Worm (Caenorhabditis elegans) whole organism, L1 larva: ENCODE measurements around the gene F17H10.4.
A peak's percentile ranks its signal among the peaks of the same experiment; 100 is the strongest.

Source experiments
- C04F5.9 ChIP-seq: sonication (generic microtip); optimal IDR thresholded peaks from 2 replicates; lab custom pipeline; 2016; ENCODE audit warnings: missing genetic modification characterization, missing compliant biosample characterization
- C34B4.2 ChIP-seq: sonication (generic microtip); optimal IDR thresholded peaks from 2 replicates; lab custom pipeline; 2017; ENCODE audit warnings: mild to moderate bottlenecking, missing genetic modification characterization, missing compliant biosample characterization
- F16B12.6 ChIP-seq: fragments of 150-350 bp; optimal IDR thresholded peaks from 2 replicates; lab custom pipeline; 2014; ENCODE audit warnings: missing biosample characterization, missing genetic modification characterization
- Y116A8C.19 ChIP-seq: sonication (generic microtip); optimal IDR thresholded peaks from 2 replicates; lab custom pipeline; 2016; ENCODE audit warnings: missing compliant biosample characterization, missing genetic modification characterization, borderline replicate concordance
- alr-1 ChIP-seq: fragments of 200-800 bp; sonication (Bioruptor generic); optimal IDR thresholded peaks from 2 replicates; lab custom pipeline; 2018; ENCODE audit warnings: borderline replicate concordance, mild to moderate bottlenecking, missing genetic modification characterization, missing compliant biosample characterization
- blmp-1 ChIP-seq: fragments of 150-350 bp; optimal IDR thresholded peaks from 2 replicates; lab custom pipeline; 2014; ENCODE audit warnings: missing biosample characterization, missing genetic modification characterization
- ceh-8 ChIP-seq: fragments of 200-800 bp; sonication (Bioruptor generic); optimal IDR thresholded peaks from 2 replicates; lab custom pipeline; 2018; ENCODE audit warnings: mild to moderate bottlenecking, missing genetic modification characterization, moderate library complexity, missing compliant biosample characterization
- ceh-88 ChIP-seq: fragments of 200-800 bp; sonication (Bioruptor generic); IDR thresholded peaks from 2 replicates; pipeline ENCODE4 v1.3.6; 2022; ENCODE audit warnings: missing genetic modification characterization, missing compliant biosample characterization
- ceh-90 ChIP-seq: sonication (generic microtip); optimal IDR thresholded peaks from 2 replicates; lab custom pipeline; 2016; ENCODE audit warnings: missing genetic modification characterization, missing compliant biosample characterization
- dpl-1 ChIP-seq, 3 experiments: fragments of 150-350 bp in 2 of 3; sonication (generic microtip) in 1 of 3; optimal IDR thresholded peaks; 2 replicates each; lab custom pipeline; 2014 to 2017; ENCODE audit warnings: missing biosample characterization in 3 of 3, missing genetic modification characterization in 3 of 3, missing genetic modification reagents in 3 of 3
- dsc-1 ChIP-seq: sonication (generic microtip); optimal IDR thresholded peaks from 2 replicates; lab custom pipeline; 2016; ENCODE audit warnings: mild to moderate bottlenecking, missing genetic modification characterization, missing compliant biosample characterization
- efl-3 ChIP-seq: fragments of 200-800 bp; sonication (Bioruptor generic); optimal IDR thresholded peaks from 2 replicates; lab custom pipeline; 2018; ENCODE audit warnings: mild to moderate bottlenecking, missing genetic modification characterization, missing compliant biosample characterization
- egl-13 ChIP-seq: sonication (generic microtip); optimal IDR thresholded peaks from 2 replicates; lab custom pipeline; 2016; ENCODE audit warnings: missing genotype, missing genetic modification reagents, missing genetic modification characterization, missing compliant biosample characterization
- elt-2 ChIP-seq: sonication (generic microtip); optimal IDR thresholded peaks from 2 replicates; lab custom pipeline; 2016; ENCODE audit warnings: missing genetic modification characterization, mild to moderate bottlenecking, inconsistent platforms, missing compliant biosample characterization, missing genetic modification reagents
- elt-3 ChIP-seq, 6 experiments: fragments of 150-350 bp in 1 of 6; sonication (generic microtip); optimal IDR thresholded peaks; 2 replicates each; lab custom pipeline; 2017 to 2018; ENCODE audit warnings: missing biosample characterization in 6 of 6, missing genetic modification characterization in 6 of 6, inconsistent platforms in 1 of 6
- ets-5 ChIP-seq: fragments of 200-800 bp; sonication (Bioruptor generic); IDR thresholded peaks from 2 replicates; pipeline ENCODE4 v1.3.6; 2022; ENCODE audit warnings: missing genetic modification characterization, missing compliant biosample characterization
- fkh-10 ChIP-seq: sonication (generic microtip); optimal IDR thresholded peaks from 2 replicates; lab custom pipeline; 2017; ENCODE audit warnings: missing biosample characterization, missing genetic modification reagents, missing genetic modification characterization
- hlh-17 ChIP-seq: fragments of 200-800 bp; sonication (Bioruptor generic); optimal IDR thresholded peaks from 2 replicates; lab custom pipeline; 2018; ENCODE audit warnings: missing genetic modification characterization, mild to moderate bottlenecking, missing compliant biosample characterization, moderate library complexity, borderline replicate concordance
- irx-1 ChIP-seq: sonication (generic microtip); optimal IDR thresholded peaks from 2 replicates; lab custom pipeline; 2016; ENCODE audit warnings: missing genetic modification characterization, missing compliant biosample characterization
- isw-1 ChIP-seq: fragments of 200-800 bp; sonication (Bioruptor generic); IDR thresholded peaks from 2 replicates; pipeline ENCODE4 v1.3.6; 2022; ENCODE audit warnings: missing genetic modification characterization, missing compliant biosample characterization
- jun-1 ChIP-seq: fragments of 150-350 bp; optimal IDR thresholded peaks from 2 replicates; lab custom pipeline; 2014; ENCODE audit warnings: missing biosample characterization, missing genetic modification reagents, missing genetic modification characterization
- lin-13 ChIP-seq: fragments of 150-350 bp; optimal IDR thresholded peaks from 2 replicates; lab custom pipeline; 2014; ENCODE audit warnings: missing biosample characterization, missing genetic modification reagents, missing genetic modification characterization
- lin-14 ChIP-seq: fragments of 200-800 bp; sonication (Bioruptor generic); optimal IDR thresholded peaks from 2 replicates; lab custom pipeline; 2018; ENCODE audit warnings: mild to moderate bottlenecking, missing genetic modification characterization, moderate library complexity, missing compliant biosample characterization
- lin-35 ChIP-seq, 2 experiments: fragments of 150-350 bp; optimal IDR thresholded peaks; 2 replicates each; lab custom pipeline; 2014; ENCODE audit warnings: missing biosample characterization in 2 of 2, missing genetic modification characterization in 2 of 2, missing genetic modification reagents in 2 of 2
- lir-3 ChIP-seq: sonication (generic microtip); optimal IDR thresholded peaks from 2 replicates; lab custom pipeline; 2016; ENCODE audit warnings: mild to moderate bottlenecking, missing genetic modification characterization, moderate library complexity, missing compliant biosample characterization; ENCODE audit not compliant: poor library complexity
- lsy-2 ChIP-seq, 2 experiments: fragments of 150-350 bp; optimal IDR thresholded peaks; 2 replicates each; lab custom pipeline; 2014; ENCODE audit warnings: missing biosample characterization in 2 of 2, missing genetic modification characterization in 2 of 2
- mdl-1 ChIP-seq, 2 experiments: fragments of 150-350 bp; optimal IDR thresholded peaks; 2 replicates each; lab custom pipeline; 2014 to 2017; ENCODE audit warnings: missing biosample characterization in 2 of 2, missing genetic modification characterization in 2 of 2, inconsistent platforms in 1 of 2
- mef-2 ChIP-seq: fragments of 150-350 bp; optimal IDR thresholded peaks from 2 replicates; lab custom pipeline; 2014; ENCODE audit warnings: missing biosample characterization, missing genetic modification characterization
- mep-1 ChIP-seq: fragments of 150-350 bp; optimal IDR thresholded peaks from 2 replicates; lab custom pipeline; 2014; ENCODE audit warnings: missing biosample characterization, missing genetic modification characterization
- nhr-12 ChIP-seq: sonication (generic microtip); optimal IDR thresholded peaks from 2 replicates; lab custom pipeline; 2017; ENCODE audit warnings: missing biosample characterization, missing genetic modification characterization
- nhr-20 ChIP-seq: sonication (generic microtip); optimal IDR thresholded peaks from 2 replicates; lab custom pipeline; 2016; ENCODE audit warnings: mild to moderate bottlenecking, missing genetic modification characterization, missing compliant biosample characterization
- nhr-237 ChIP-seq: fragments of 150-350 bp; optimal IDR thresholded peaks from 2 replicates; lab custom pipeline; 2014; ENCODE audit warnings: missing biosample characterization, missing genetic modification characterization
- nhr-47 ChIP-seq: sonication (generic microtip); optimal IDR thresholded peaks from 2 replicates; lab custom pipeline; 2016; ENCODE audit warnings: mild to moderate bottlenecking, missing genetic modification characterization, moderate library complexity, missing compliant biosample characterization
- nhr-71 ChIP-seq: sonication (generic microtip); optimal IDR thresholded peaks from 2 replicates; lab custom pipeline; 2016; ENCODE audit warnings: mild to moderate bottlenecking, missing genetic modification characterization, moderate library complexity, missing compliant biosample characterization
- nhr-77 ChIP-seq: fragments of 150-350 bp; optimal IDR thresholded peaks from 2 replicates; lab custom pipeline; 2014; ENCODE audit warnings: missing biosample characterization, missing genetic modification characterization
- nhr-84 ChIP-seq: sonication (generic microtip); optimal IDR thresholded peaks from 2 replicates; lab custom pipeline; 2017; ENCODE audit warnings: missing biosample characterization, missing genetic modification characterization
- nhr-85 ChIP-seq: sonication (generic microtip); peaks from one replicate; lab custom pipeline; 2016; ENCODE audit warnings: missing genetic modification characterization, inconsistent platforms, missing compliant biosample characterization
- nhr-90 ChIP-seq: sonication (generic microtip); optimal IDR thresholded peaks from 2 replicates; lab custom pipeline; 2016; ENCODE audit warnings: mild to moderate bottlenecking, missing genetic modification characterization, missing compliant biosample characterization; ENCODE audit not compliant: poor library complexity
- pax-3 ChIP-seq: fragments of 200-800 bp; sonication (Bioruptor generic); optimal IDR thresholded peaks from 2 replicates; lab custom pipeline; 2018; ENCODE audit warnings: mild to moderate bottlenecking, missing genetic modification characterization, moderate library complexity, missing compliant biosample characterization
- pqm-1 ChIP-seq: sonication (generic microtip); optimal IDR thresholded peaks from 3 replicates; lab custom pipeline; 2017; ENCODE audit warnings: missing biosample characterization, missing genetic modification characterization
- rnt-1 ChIP-seq: sonication (generic microtip); optimal IDR thresholded peaks from 2 replicates; lab custom pipeline; 2016; ENCODE audit warnings: mild to moderate bottlenecking, missing genetic modification characterization, moderate library complexity, missing compliant biosample characterization
- skn-1 ChIP-seq: fragments of 150-350 bp; optimal IDR thresholded peaks from 2 replicates; lab custom pipeline; 2014; ENCODE audit warnings: missing biosample characterization, missing genetic modification characterization
- snpc-4 ChIP-seq: fragments of 150-350 bp; optimal IDR thresholded peaks from 2 replicates; lab custom pipeline; 2014; ENCODE audit warnings: missing biosample characterization, missing genetic modification characterization
- snu-23 ChIP-seq: sonication (generic microtip); optimal IDR thresholded peaks from 2 replicates; lab custom pipeline; 2016; ENCODE audit warnings: missing genetic modification characterization, missing compliant biosample characterization
- sox-4 ChIP-seq: sonication (generic microtip); optimal IDR thresholded peaks from 2 replicates; lab custom pipeline; 2016; ENCODE audit warnings: missing genetic modification characterization, missing compliant biosample characterization
- sptf-1 ChIP-seq: fragments of 150-350 bp; optimal IDR thresholded peaks from 2 replicates; lab custom pipeline; 2014; ENCODE audit warnings: missing biosample characterization, missing genetic modification characterization
- swsn-7 ChIP-seq: sonication (generic microtip); optimal IDR thresholded peaks from 2 replicates; lab custom pipeline; 2016; ENCODE audit warnings: missing genetic modification characterization, missing compliant biosample characterization
- unc-30 ChIP-seq: sonication (generic microtip); optimal IDR thresholded peaks from 2 replicates; lab custom pipeline; 2017; ENCODE audit warnings: missing biosample characterization, missing genetic modification characterization
- unc-86 ChIP-seq: sonication (generic microtip); optimal IDR thresholded peaks from 2 replicates; lab custom pipeline; 2016; ENCODE audit warnings: missing genetic modification characterization, missing compliant biosample characterization
- unc-98 ChIP-seq: fragments of 200-800 bp; sonication (Bioruptor generic); IDR thresholded peaks from 2 replicates; pipeline ENCODE4 v1.3.6; 2022; ENCODE audit warnings: missing genetic modification characterization, missing compliant biosample characterization
- xbp-1 ChIP-seq: sonication (generic microtip); optimal IDR thresholded peaks from 2 replicates; lab custom pipeline; 2016; ENCODE audit warnings: missing genetic modification characterization, missing compliant biosample characterization
- ztf-11 ChIP-seq, 2 experiments: sonication (generic microtip); optimal IDR thresholded peaks; 2 replicates each; lab custom pipeline; 2016 to 2017; ENCODE audit warnings: missing genetic modification characterization in 2 of 2, missing biosample characterization in 1 of 2, missing compliant biosample characterization in 1 of 2
- ztf-4 ChIP-seq: fragments of 150-350 bp; optimal IDR thresholded peaks from 2 replicates; lab custom pipeline; 2014; ENCODE audit warnings: missing biosample characterization, missing genetic modification characterization

F17H10.4 gene

ce11 chrX:13169133-13169532 is 42.8 kb upstream of the F17H10.4 start (continued):
- no peak for TF ChIP-seq ets-5 (GFP tag; lab: Robert Waterston, UW)
- no peak for TF ChIP-seq C34B4.2 (tag; lab: Kevin White, UChicago)
- no peak for TF ChIP-seq ztf-4
- TF ChIP-seq snpc-4, result no peak
- TF ChIP-seq lsy-2 (tag; optimal IDR thresholded peaks at IDR 0.05; lab: Kevin White, UChicago), result peak; percentile 39 to 41
- TF ChIP-seq lin-13, result no peak
- peak; percentile 92 for TF ChIP-seq nhr-85 (tag; lab: Kevin White, UChicago)
- no peak for TF ChIP-seq unc-98 (GFP tag; lab: Robert Waterston, UW)
- peak; percentile 54 for TF ChIP-seq irx-1 (tag; lab: Kevin White, UChicago)
- peak; percentile 36 for TF ChIP-seq nhr-47 (tag; lab: Kevin White, UChicago)
- no peak for TF ChIP-seq nhr-237
- TF ChIP-seq nhr-84, result no peak
- TF ChIP-seq lin-35 (GFP tag; optimal IDR thresholded peaks at IDR 0.05; lab: Kevin White, UChicago), result peak; percentile 17 to 55
- TF ChIP-seq dsc-1 (tag; lab: Kevin White, UChicago), result no peak
- TF ChIP-seq hlh-17 (GFP tag; lab: Kevin White, UChicago), result no peak
- TF ChIP-seq rnt-1 (tag; lab: Kevin White, UChicago), result peak; percentile 79
- TF ChIP-seq pax-3 (tag; lab: Kevin White, UChicago), result no peak
- TF ChIP-seq blmp-1 (tag; lab: Kevin White, UChicago), result peak; percentile 80
- TF ChIP-seq xbp-1, result peak; percentile 39
- TF ChIP-seq ceh-90 (tag; lab: Kevin White, UChicago), result no peak
- no peak for TF ChIP-seq mef-2
- no peak for TF ChIP-seq pqm-1 (tag; lab: Kevin White, UChicago)
- no peak for TF ChIP-seq unc-30
- no peak for TF ChIP-seq jun-1 (tag; lab: Kevin White, UChicago)

- TF ChIP-seq elt-3 (tag; optimal IDR thresholded peaks at IDR 0.05; lab: Kevin White, UChicago) (peak in 5 of 6 experiments; percentile 64 to 93 (median 91)), mep-1 (tag; lab: Kevin White, UChicago) (peak; percentile 15), swsn-7 (tag; lab: Kevin White, UChicago) (no peak), nhr-71 (tag; lab: Kevin White, UChicago) (peak; percentile 53), sptf-1 (tag; lab: Kevin White, UChicago) (no peak), sox-4 (tag; lab: Kevin White, UChicago) (no peak), nhr-12 (tag; lab: Kevin White, UChicago) (no peak), C34B4.2 (tag; lab: Kevin White, UChicago) (no peak), egl-13 (tag; lab: Kevin White, UChicago) (no peak), pqm-1 (tag; lab: Kevin White, UChicago) (peak; percentile 90), Y116A8C.19 (tag; lab: Kevin White, UChicago) (no peak), nhr-90 (tag; lab: Kevin White, UChicago) (peak; percentile 52), efl-3 (GFP tag; lab: Kevin White, UChicago) (no peak), F16B12.6 (tag; lab: Kevin White, UChicago) (no peak), ztf-11 (tag; optimal IDR thresholded peaks at IDR 0.05; lab: Kevin White, UChicago) (no peak), dpl-1 (GFP tag; optimal IDR thresholded peaks at IDR 0.05; lab: Kevin White, UChicago) (no peak), C04F5.9 (tag; lab: Kevin White, UChicago) (no peak), ets-5 (GFP tag; lab: Robert Waterston, UW) (no peak), elt-2 (tag; lab: Kevin White, UChicago) (peak; percentile 100), mdl-1 (tag; optimal IDR thresholded peaks at IDR 0.05; lab: Kevin White, UChicago) (no peak), unc-86 (no peak), isw-1 (GFP tag; lab: Robert Waterston, UW) (no peak), ceh-8 (GFP tag; lab: Kevin White, UChicago) (no peak), nhr-77 (tag; lab: Kevin White, UChicago) (no peak), lin-14 (GFP tag; lab: Kevin White, UChicago) (peak; percentile 72), ceh-88 (GFP tag; lab: Robert Waterston, UW) (no peak), skn-1 (tag; lab: Kevin White, UChicago) (no peak), mef-2 (no peak), lin-35 (GFP tag; optimal IDR thresholded peaks at IDR 0.05; lab: Kevin White, UChicago) (peak in 1 of 2 experiments; percentile 46), alr-1 (tag; lab: Kevin White, UChicago) (no peak), snu-23 (GFP tag; lab: Kevin White, UChicago) (peak; percentile 2), nhr-20 (tag; lab: Kevin White, UChicago) (peak; percentile 63), lir-3 (no peak), fkh-10 (GFP tag; lab: Kevin White, UChicago) (no peak)
These were observed 39.4 kb upstream of the F17H10.4 start for ce11 chrX:13165686-13166085.
